Fruit fly (Drosophila melanogaster) whole organism, embryonic: ENCODE results near the gene CG1231.

Experiments
- Abd-B ChIP-seq: fragments of 200-800 bp; sonication (Bioruptor generic); optimal IDR thresholded peaks from 2 replicates; lab custom pipeline; 2018; ENCODE audit warnings: missing biosample characterization, mild to moderate bottlenecking, missing genetic modification characterization, moderate library complexity
- Ada2b ChIP-seq: fragments of 200-800 bp; sonication (Bioruptor generic); IDR thresholded peaks from 2 replicates; pipeline ENCODE4 v1.3.6; 2022; ENCODE audit warnings: missing biosample characterization, missing genetic modification characterization
- Adf1 ChIP-seq: fragments of 200-800 bp; sonication (Bioruptor generic); IDR thresholded peaks from 2 replicates; pipeline ENCODE4 v1.3.6; 2022; ENCODE audit warnings: missing biosample characterization, missing genetic modification characterization
- BEAF-32 ChIP-seq: fragments of 200-800 bp; sonication (Bioruptor generic); optimal IDR thresholded peaks from 3 replicates; lab custom pipeline; 2017; ENCODE audit warnings: missing biosample characterization, missing genetic modification characterization, mild to moderate bottlenecking, moderate library complexity, missing genetic modification reagents
- Bgb ChIP-seq: fragments of 200-800 bp; sonication (Bioruptor generic); IDR thresholded peaks from 2 replicates; pipeline ENCODE4 v1.3.6; 2022; ENCODE audit warnings: missing biosample characterization, missing genetic modification characterization; ENCODE audit not compliant: partially characterized antibody
- CG11093 ChIP-seq: fragments of 200-800 bp; sonication (Bioruptor generic); IDR thresholded peaks from 3 replicates; pipeline ENCODE4 v1.3.6; 2022; ENCODE audit warnings: missing biosample characterization, missing genetic modification characterization
- CG12104 ChIP-seq: fragments of 200-800 bp; sonication (Bioruptor generic); optimal IDR thresholded peaks from 3 replicates; lab custom pipeline; 2016; ENCODE audit warnings: missing biosample characterization, missing genetic modification characterization
- CG12236 ChIP-seq: fragments of 200-800 bp; sonication (Bioruptor generic); optimal IDR thresholded peaks from 2 replicates; lab custom pipeline; 2016; ENCODE audit warnings: missing biosample characterization, missing genetic modification characterization
- CG13775 ChIP-seq: fragments of 200-800 bp; sonication (Bioruptor generic); optimal IDR thresholded peaks from 3 replicates; lab custom pipeline; 2017; ENCODE audit warnings: missing biosample characterization, mild to moderate bottlenecking, missing genetic modification characterization
- CG14014 ChIP-seq: fragments of 200-800 bp; sonication (Bioruptor generic); IDR thresholded peaks from 2 replicates; pipeline ENCODE4 v1.3.6; 2022; ENCODE audit warnings: missing biosample characterization, missing genetic modification characterization
- CG14710 ChIP-seq: fragments of 200-800 bp; sonication (Bioruptor generic); optimal IDR thresholded peaks from 3 replicates; lab custom pipeline; 2019; ENCODE audit warnings: missing biosample characterization, mild to moderate bottlenecking, missing genetic modification characterization, moderate library complexity
- CG15073 ChIP-seq: fragments of 200-800 bp; sonication (Bioruptor generic); optimal IDR thresholded peaks from 2 replicates; lab custom pipeline; 2016; ENCODE audit warnings: missing biosample characterization, missing genetic modification characterization
- CG30431 ChIP-seq: fragments of 200-800 bp; sonication (Bioruptor generic); optimal IDR thresholded peaks from 2 replicates; lab custom pipeline; 2017; ENCODE audit warnings: missing biosample characterization, missing genetic modification characterization
- CG5245 ChIP-seq: fragments of 200-800 bp; sonication (Bioruptor generic); optimal IDR thresholded peaks from 3 replicates; lab custom pipeline; 2016; ENCODE audit warnings: missing biosample characterization, missing genetic modification characterization
- CG8478 ChIP-seq: fragments of >200 bp; optimal IDR thresholded peaks from 2 replicates; lab custom pipeline; 2018
- Deaf1 ChIP-seq: fragments of 200-800 bp; optimal IDR thresholded peaks from 3 replicates; lab custom pipeline; 2019; ENCODE audit warnings: missing biosample characterization, mild to moderate bottlenecking, missing genetic modification characterization, moderate library complexity
- Doc2 ChIP-seq: fragments of 200-800 bp; sonication (Bioruptor generic); IDR thresholded peaks from 2 replicates; pipeline ENCODE4 v1.3.6; 2022; ENCODE audit warnings: missing biosample characterization, missing genetic modification characterization
- Dref ChIP-seq: fragments of 200-800 bp; sonication (Bioruptor generic); IDR thresholded peaks from 2 replicates; pipeline ENCODE4 v1.3.6; 2022; ENCODE audit warnings: missing biosample characterization, missing genetic modification characterization
- ERR ChIP-seq: fragments of 200-800 bp; sonication (Bioruptor generic); optimal IDR thresholded peaks from 2 replicates; lab custom pipeline; 2016; ENCODE audit warnings: missing biosample characterization, missing genetic modification characterization
- Ets97D ChIP-seq: fragments of 200-800 bp; sonication (Bioruptor generic); optimal IDR thresholded peaks from 3 replicates; lab custom pipeline; 2016; ENCODE audit warnings: missing biosample characterization, missing genetic modification characterization
- Fer1 ChIP-seq: fragments of 200-800 bp; sonication (Bioruptor generic); optimal IDR thresholded peaks from 2 replicates; lab custom pipeline; 2017; ENCODE audit warnings: missing biosample characterization, mild to moderate bottlenecking, missing genetic modification characterization
- Fer2 ChIP-seq: fragments of 200-800 bp; sonication (Bioruptor generic); optimal IDR thresholded peaks from 2 replicates; lab custom pipeline; 2018; ENCODE audit warnings: missing biosample characterization, mild to moderate bottlenecking, missing genetic modification characterization, moderate library complexity
- HHEX ChIP-seq: fragments of 200-800 bp; sonication (Bioruptor generic); optimal IDR thresholded peaks from 3 replicates; lab custom pipeline; 2017; ENCODE audit warnings: missing biosample characterization, mild to moderate bottlenecking, missing genetic modification characterization, missing genetic modification reagents
- Hand ChIP-seq: fragments of 200-800 bp; sonication (Bioruptor generic); optimal IDR thresholded peaks from 2 replicates; lab custom pipeline; 2017; ENCODE audit warnings: mild to moderate bottlenecking, missing biosample characterization, missing genetic modification reagents, missing genetic modification characterization
- Oaz ChIP-seq: fragments of 200-800 bp; sonication (Bioruptor generic); IDR thresholded peaks from 2 replicates; pipeline ENCODE4 v1.3.6; 2022; ENCODE audit warnings: missing biosample characterization, missing genetic modification characterization
- Poxn ChIP-seq: fragments of 200-800 bp; sonication (Bioruptor generic); IDR thresholded peaks from 2 replicates; pipeline ENCODE4 v1.3.6; 2022; ENCODE audit warnings: missing biosample characterization, missing genetic modification characterization
- Ptx1 ChIP-seq: fragments of 200-800 bp; sonication (Bioruptor generic); IDR thresholded peaks from 2 replicates; pipeline ENCODE4 v1.3.6; 2022; ENCODE audit warnings: missing biosample characterization, missing genetic modification characterization
- Rfx ChIP-seq: fragments of 200-800 bp; sonication (Bioruptor generic); IDR thresholded peaks from 2 replicates; pipeline ENCODE4 v1.3.6; 2022; ENCODE audit warnings: missing biosample characterization, missing genetic modification characterization
- Sox102F ChIP-seq: fragments of 200-800 bp; sonication (Bioruptor generic); optimal IDR thresholded peaks from 2 replicates; lab custom pipeline; 2018; ENCODE audit warnings: missing biosample characterization, mild to moderate bottlenecking, missing genetic modification characterization, moderate library complexity
- bbx ChIP-seq: fragments of 200-800 bp; sonication (Bioruptor generic); IDR thresholded peaks from 2 replicates; pipeline ENCODE4 v1.3.6; 2022; ENCODE audit warnings: missing biosample characterization, missing genetic modification characterization; ENCODE audit not compliant: partially characterized antibody
- bowl ChIP-seq: fragments of 200-800 bp; sonication (Bioruptor generic); IDR thresholded peaks from 2 replicates; pipeline ENCODE4 v1.3.6; 2022; ENCODE audit warnings: missing biosample characterization, missing genetic modification characterization
- cad ChIP-seq: fragments of >200 bp; optimal IDR thresholded peaks from 2 replicates; lab custom pipeline; 2017; ENCODE audit warnings: missing biosample characterization, missing genetic modification characterization
- cas ChIP-seq: fragments of 200-800 bp; sonication (Bioruptor generic); IDR thresholded peaks from 2 replicates; pipeline ENCODE4 v1.3.6; 2022; ENCODE audit warnings: missing biosample characterization, missing genetic modification characterization
- dpn ChIP-seq, 2 experiments: fragments of 200-800 bp; sonication (Bioruptor generic); optimal IDR thresholded peaks; 3 replicates each; lab custom pipeline; 2016; ENCODE audit warnings: missing biosample characterization in 2 of 2, missing genetic modification characterization in 2 of 2
- fd3F ChIP-seq: fragments of 200-800 bp; sonication (Bioruptor generic); optimal IDR thresholded peaks from 2 replicates; lab custom pipeline; 2018; ENCODE audit warnings: missing biosample characterization, mild to moderate bottlenecking, missing genetic modification characterization, moderate library complexity
- fd96Cb ChIP-seq: fragments of 200-800 bp; sonication (Bioruptor generic); optimal IDR thresholded peaks from 2 replicates; lab custom pipeline; 2018; ENCODE audit warnings: missing biosample characterization, mild to moderate bottlenecking, missing genetic modification characterization, moderate library complexity
- hb ChIP-seq: fragments of 200-800 bp; sonication (Bioruptor generic); IDR thresholded peaks from 3 replicates; pipeline ENCODE4 v1.3.6; 2022; ENCODE audit warnings: missing biosample characterization, missing genetic modification characterization; ENCODE audit not compliant: partially characterized antibody
- jumu ChIP-seq: fragments of 200-800 bp; sonication (Bioruptor generic); optimal IDR thresholded peaks from 3 replicates; lab custom pipeline; 2016; ENCODE audit warnings: missing biosample characterization, missing genetic modification characterization
- lab ChIP-seq: fragments of 200-800 bp; sonication (Bioruptor generic); optimal IDR thresholded peaks from 3 replicates; lab custom pipeline; 2017; ENCODE audit warnings: missing biosample characterization, missing genetic modification characterization, mild to moderate bottlenecking, moderate library complexity, missing genetic modification reagents
- lbe ChIP-seq: fragments of 200-800 bp; sonication (Bioruptor generic); optimal IDR thresholded peaks from 2 replicates; lab custom pipeline; 2016; ENCODE audit warnings: missing biosample characterization, mild to moderate bottlenecking, missing genetic modification characterization
- onecut ChIP-seq: fragments of 200-800 bp; sonication (Bioruptor generic); IDR thresholded peaks from 2 replicates; pipeline ENCODE4 v1.3.6; 2022; ENCODE audit warnings: missing biosample characterization, missing genetic modification characterization
- otp ChIP-seq: fragments of 200-800 bp; sonication (Bioruptor generic); IDR thresholded peaks from 3 replicates; pipeline ENCODE4, ENCODE4 v1.3.6; 2022; ENCODE audit warnings: missing biosample characterization, missing genetic modification characterization
- phol ChIP-seq: fragments of 200-800 bp; sonication (Bioruptor generic); optimal IDR thresholded peaks from 3 replicates; lab custom pipeline; 2018; ENCODE audit warnings: missing biosample characterization, mild to moderate bottlenecking, missing genetic modification characterization, moderate library complexity
- prd ChIP-seq, 3 experiments: fragments of >200 bp in 2 of 3; fragments of 200-800 bp in 1 of 3; sonication (Bioruptor generic) in 1 of 3; optimal IDR thresholded peaks in 2 of 3; IDR thresholded peaks in 1 of 3; 2 replicates in 2 of 3; 3 replicates in 1 of 3; pipeline versions ENCODE4 v1.3.6 to Lab custom; 2017 to 2022; ENCODE audit warnings: missing biosample characterization in 1 of 3, missing genetic modification characterization in 1 of 3
- scrt ChIP-seq: fragments of 200-800 bp; sonication (Bioruptor generic); optimal IDR thresholded peaks from 2 replicates; lab custom pipeline; 2018; ENCODE audit warnings: missing biosample characterization, mild to moderate bottlenecking, missing genetic modification characterization, moderate library complexity
- stc ChIP-seq: fragments of 200-800 bp; sonication (Bioruptor generic); IDR thresholded peaks from 2 replicates; pipeline ENCODE4 v1.3.6; 2022; ENCODE audit warnings: missing biosample characterization, missing genetic modification characterization
- tll ChIP-seq, 2 experiments: fragments of 200-800 bp in 1 of 2; fragments of >200 bp in 1 of 2; sonication (Bioruptor generic) in 1 of 2; optimal IDR thresholded peaks; 2 replicates each; lab custom pipeline; 2017 to 2019; ENCODE audit warnings: missing biosample characterization in 2 of 2, missing genetic modification characterization in 2 of 2, mild to moderate bottlenecking in 1 of 2, moderate library complexity in 1 of 2
- tx ChIP-seq: fragments of 200-800 bp; sonication (Bioruptor generic); optimal IDR thresholded peaks from 2 replicates; lab custom pipeline; 2016; ENCODE audit warnings: missing biosample characterization, missing genetic modification characterization
- unc-4 ChIP-seq: fragments of 200-800 bp; sonication (Bioruptor generic); IDR thresholded peaks from 2 replicates; pipeline ENCODE4 v1.3.6; 2022; ENCODE audit warnings: missing biosample characterization, missing genetic modification characterization; ENCODE audit not compliant: partially characterized antibody

The CG1231 gene

dm6 chr3L:347641-348405 lies 8.4 kb upstream of the CG1231 start (continued):
- TF ChIP-seq Fer2 (no peak), ERR (no peak), CG13775 (GFP tag; lab: Kevin White, UChicago) (peak; percentile 53), Bgb (no peak), BEAF-32 (GFP tag; lab: Kevin White, UChicago) (no peak), CG12104 (GFP tag; lab: Kevin White, UChicago) (no peak), CG14014 (GFP tag; lab: Robert Waterston, UW) (peak; percentile 44; the same call in 1 of the 2 replicates), unc-4 (GFP tag; lab: Robert Waterston, UW) (no peak), otp (no peak; the same call in 1 of the 3 replicates), CG15073 (peak; percentile 15), fd3F (GFP tag; lab: Kevin White, UChicago) (no peak), tx (peak; percentile 59), Oaz (GFP tag; lab: Robert Waterston, UW) (no peak), jumu (GFP tag; lab: Kevin White, UChicago) (peak; percentile 75), scrt (GFP tag; lab: Kevin White, UChicago) (no peak), Deaf1 (peak; percentile 9), Ada2b (GFP tag; lab: Robert Waterston, UW) (peak; percentile 59), tll (GFP tag; optimal IDR thresholded peaks at IDR 0.05; lab: Kevin White, UChicago) (no peak), CG12236 (GFP tag; lab: Kevin White, UChicago) (peak; percentile 81), CG8478 (lab: Kevin White, UChicago) (no peak), phol (tag; lab: Kevin White, UChicago) (peak; percentile 79), Sox102F (GFP tag; lab: Kevin White, UChicago) (peak; percentile 86), Rfx (GFP tag; lab: Robert Waterston, UW) (no peak), lbe (GFP tag; lab: Kevin White, UChicago) (peak; percentile 36), stc (GFP tag; lab: Robert Waterston, UW) (peak; percentile 68), prd (optimal IDR thresholded peaks at IDR 0.05; lab: Kevin White, UChicago) (no peak), prd (GFP tag; IDR thresholded peaks at IDR 0.05; lab: Robert Waterston, UW) (peak; percentile 82), Ptx1 (peak; percentile 73), CG11093 (GFP tag; lab: Robert Waterston, UW) (peak; percentile 75; the same call in 2 of the 3 replicates), Doc2 (no peak), hb (GFP tag; lab: Robert Waterston, UW) (no peak), cad (GFP tag; lab: Kevin White, UChicago) (no peak), HHEX (GFP tag; lab: Kevin White, UChicago) (peak; percentile 60), lab (GFP tag; lab: Kevin White, UChicago) (peak; percentile 66), Poxn (GFP tag; lab: Robert Waterston, UW) (no peak), CG5245 (GFP tag; lab: Kevin White, UChicago) (peak; percentile 75), Hand (GFP tag; lab: Kevin White, UChicago) (no peak), Abd-B (peak; percentile 67), Dref (GFP tag; lab: Robert Waterston, UW) (no peak), CG14710 (tag; lab: Kevin White, UChicago) (peak; percentile 82), Ets97D (GFP tag; lab: Kevin White, UChicago) (peak; percentile 29), Fer1 (GFP tag; lab: Kevin White, UChicago) (no peak), fd96Cb (peak; percentile 82), cas (GFP tag; lab: Robert Waterston, UW) (no peak), onecut (peak; percentile 50; the same call in 1 of the 2 replicates), Adf1 (GFP tag; lab: Robert Waterston, UW) (no peak), bbx (GFP tag; lab: Robert Waterston, UW) (no peak), CG30431 (GFP tag; lab: Kevin White, UChicago) (peak; percentile 79), bowl (GFP tag; lab: Robert Waterston, UW) (no peak), dpn (GFP tag; optimal IDR thresholded peaks at IDR 0.05; lab: Kevin White, UChicago) (peak; percentile 66 to 80)
